Worm (Caenorhabditis elegans) whole organism, L3 larva: ENCODE results near the gene srxa-10.

ENCODE experiments used
- ama-1 ChIP-seq: fragments of 150-350 bp; optimal IDR thresholded peaks from 2 replicates; lab custom pipeline; 2018
- ceh-16 ChIP-seq: sonication (generic microtip); optimal IDR thresholded peaks from 2 replicates; lab custom pipeline; 2017; ENCODE audit warnings: missing biosample characterization, missing genetic modification characterization
- egl-5 ChIP-seq: fragments of 150-350 bp; optimal IDR thresholded peaks from 2 replicates; lab custom pipeline; 2017; ENCODE audit warnings: missing biosample characterization, missing genetic modification reagents, missing genetic modification characterization, inconsistent platforms
- fkh-10 ChIP-seq: sonication (generic microtip); optimal IDR thresholded peaks from 2 replicates; lab custom pipeline; 2017; ENCODE audit warnings: missing biosample characterization, missing genetic modification reagents, missing genetic modification characterization
- fkh-2 ChIP-seq: fragments of 150-350 bp; optimal IDR thresholded peaks from 2 replicates; lab custom pipeline; 2014; ENCODE audit warnings: missing biosample characterization, missing genetic modification reagents, missing genetic modification characterization
- fos-1 ChIP-seq: fragments of 150-350 bp; optimal IDR thresholded peaks from 2 replicates; lab custom pipeline; 2014; ENCODE audit warnings: missing biosample characterization, missing genetic modification characterization
- lin-39 ChIP-seq: fragments of 150-350 bp; optimal IDR thresholded peaks from 2 replicates; lab custom pipeline; 2018; ENCODE audit warnings: missing biosample characterization, missing genetic modification reagents, missing genetic modification characterization
- nhr-76 ChIP-seq: fragments of 150-350 bp; sonication (generic microtip); optimal IDR thresholded peaks from 5 replicates; lab custom pipeline; 2014; ENCODE audit warnings: missing biosample characterization, missing genetic modification characterization
- skn-1 ChIP-seq: fragments of 150-350 bp; optimal IDR thresholded peaks from 2 replicates; lab custom pipeline; 2014; ENCODE audit warnings: missing biosample characterization, missing genetic modification characterization
- ztf-4 ChIP-seq: fragments of 150-350 bp; optimal IDR thresholded peaks from 2 replicates; lab custom pipeline; 2014; ENCODE audit warnings: missing biosample characterization, missing genetic modification characterization

DNA sequence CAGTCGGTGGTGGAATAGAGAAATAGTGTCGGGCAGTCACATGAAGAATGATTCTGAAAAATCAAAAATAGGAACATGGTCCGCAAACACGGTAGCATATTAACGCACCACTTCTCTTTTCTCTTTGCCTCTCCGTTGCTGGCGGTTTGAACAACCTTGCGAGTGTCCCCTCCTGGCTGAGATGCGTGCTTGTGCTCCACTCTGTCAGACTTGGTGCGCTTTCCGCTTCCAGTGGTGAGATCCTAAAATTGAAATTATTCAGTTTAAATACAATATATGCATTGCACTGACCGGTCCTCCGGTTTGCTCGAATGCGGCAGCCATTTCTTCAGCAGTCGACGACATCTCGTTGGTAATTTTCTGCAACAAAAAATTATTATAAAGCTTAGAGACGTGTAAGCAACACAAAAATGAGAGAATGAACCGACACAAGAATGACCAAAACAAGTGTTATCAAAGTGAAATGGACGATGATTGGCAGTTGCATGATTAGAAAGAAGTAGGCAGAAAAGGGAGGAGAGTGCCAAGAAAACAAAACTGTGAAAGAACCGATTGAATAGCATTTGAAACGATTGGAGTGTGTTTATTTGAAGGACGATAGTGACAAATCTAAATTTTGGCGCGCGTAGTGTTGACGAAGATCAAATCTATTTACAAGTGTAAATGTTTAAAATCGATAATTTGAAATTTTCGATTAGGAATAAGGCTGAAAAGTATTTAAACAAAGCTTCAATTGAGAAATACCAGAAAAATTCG is 28.9 kb upstream of the srxa-10 start, which contains the start of gene ZK632.9:
- TF ChIP-seq ceh-16 (no peak), fkh-2 (tag; lab: Kevin White, UChicago) (no peak), skn-1 (tag; lab: Kevin White, UChicago) (no peak), lin-39 (tag; lab: Kevin White, UChicago) (no peak), nhr-76 (tag; lab: Kevin White, UChicago) (no peak), egl-5 (tag; lab: Kevin White, UChicago) (no peak), ztf-4 (peak; percentile 13), ama-1 (lab: Kevin White, UChicago) (peak; percentile 57), fkh-10 (GFP tag; lab: Kevin White, UChicago) (no peak), fos-1 (tag; lab: Kevin White, UChicago) (no peak)
